Fruit fly (Drosophila melanogaster) whole organism, embryonic: ENCODE measurements around the gene Pka-C2.

ENCODE experiments used
- B-H2 ChIP-seq: fragments of 200-800 bp; sonication (Bioruptor generic); optimal IDR thresholded peaks from 2 replicates; lab custom pipeline; 2018; ENCODE audit warnings: missing biosample characterization, mild to moderate bottlenecking, missing genetic modification characterization
- Blimp-1 ChIP-seq: fragments of 200-800 bp; sonication (Bioruptor generic); optimal IDR thresholded peaks from 3 replicates; lab custom pipeline; 2018; ENCODE audit warnings: missing biosample characterization, missing genetic modification characterization, mild to moderate bottlenecking, moderate library complexity, missing genetic modification reagents
- CG10209 ChIP-seq: fragments of 200-800 bp; sonication (Bioruptor generic); optimal IDR thresholded peaks from 3 replicates; lab custom pipeline; 2017; ENCODE audit warnings: missing biosample characterization, mild to moderate bottlenecking, missing genetic modification characterization, missing genetic modification reagents
- CG10462 ChIP-seq: fragments of 200-800 bp; sonication (Bioruptor generic); optimal IDR thresholded peaks from 2 replicates; lab custom pipeline; 2016; ENCODE audit warnings: missing biosample characterization, missing genetic modification characterization
- CG11504 ChIP-seq: fragments of 200-800 bp; sonication (Bioruptor generic); optimal IDR thresholded peaks from 3 replicates; lab custom pipeline; 2019; ENCODE audit warnings: missing biosample characterization, mild to moderate bottlenecking, missing genetic modification characterization, moderate library complexity
- CG11560 ChIP-seq: fragments of 200-800 bp; sonication (Bioruptor generic); IDR thresholded peaks from 3 replicates; pipeline ENCODE4 v1.3.6; 2022; ENCODE audit warnings: missing biosample characterization, missing genetic modification characterization
- CG13894 ChIP-seq: fragments of 200-800 bp; sonication (Bioruptor generic); optimal IDR thresholded peaks from 3 replicates; lab custom pipeline; 2018; ENCODE audit warnings: missing biosample characterization, mild to moderate bottlenecking, missing genetic modification characterization, moderate library complexity
- CG1792 ChIP-seq: fragments of 200-800 bp; sonication (Bioruptor generic); optimal IDR thresholded peaks from 2 replicates; lab custom pipeline; 2016; ENCODE audit warnings: missing biosample characterization, missing genetic modification characterization
- CG2678 ChIP-seq: fragments of 200-800 bp; sonication (Bioruptor generic); optimal IDR thresholded peaks from 3 replicates; lab custom pipeline; 2019; ENCODE audit warnings: missing biosample characterization, mild to moderate bottlenecking, missing genetic modification characterization, moderate library complexity
- CG30020 ChIP-seq: fragments of 200-800 bp; optimal IDR thresholded peaks from 2 replicates; lab custom pipeline; 2019; ENCODE audit warnings: missing biosample characterization, mild to moderate bottlenecking, missing genetic modification characterization, moderate library complexity
- CG30431 ChIP-seq: fragments of 200-800 bp; sonication (Bioruptor generic); optimal IDR thresholded peaks from 2 replicates; lab custom pipeline; 2017; ENCODE audit warnings: missing biosample characterization, missing genetic modification characterization
- CG32772 ChIP-seq: fragments of 200-800 bp; sonication (Bioruptor generic); IDR thresholded peaks from 2 replicates; pipeline ENCODE4 v1.3.6; 2022; ENCODE audit warnings: missing biosample characterization, missing genetic modification characterization
- CG34422 ChIP-seq: fragments of 200-800 bp; sonication (Bioruptor generic); IDR thresholded peaks from 3 replicates; pipeline ENCODE4 v1.3.6; 2022; ENCODE audit warnings: missing biosample characterization, missing genetic modification characterization
- CG6683 ChIP-seq: fragments of 200-800 bp; sonication (Bioruptor generic); optimal IDR thresholded peaks from 2 replicates; lab custom pipeline; 2017; ENCODE audit warnings: missing biosample characterization, mild to moderate bottlenecking, missing genetic modification characterization, missing genetic modification reagents
- CG7357 ChIP-seq: fragments of 200-800 bp; sonication (Bioruptor generic); IDR thresholded peaks from 3 replicates; pipeline ENCODE4 v1.3.6; 2022; ENCODE audit warnings: missing biosample characterization, missing genetic modification characterization
- CG9215 ChIP-seq: fragments of 200-800 bp; sonication (Bioruptor generic); IDR thresholded peaks from 2 replicates; pipeline ENCODE4 v1.3.6; 2022; ENCODE audit warnings: missing biosample characterization, missing genetic modification characterization
- CG9727 ChIP-seq: fragments of 200-800 bp; sonication (Bioruptor generic); optimal IDR thresholded peaks from 3 replicates; lab custom pipeline; 2017; ENCODE audit warnings: missing biosample characterization, mild to moderate bottlenecking, missing genetic modification characterization
- CG9797 ChIP-seq: fragments of 200-800 bp; sonication (Bioruptor generic); optimal IDR thresholded peaks from 3 replicates; lab custom pipeline; 2018; ENCODE audit warnings: missing biosample characterization, mild to moderate bottlenecking, missing genetic modification characterization
- Ets65A ChIP-seq: fragments of 200-800 bp; sonication (Bioruptor generic); peaks from one replicate; lab custom pipeline; 2016; ENCODE audit warnings: missing biosample characterization, missing genetic modification characterization
- H2.0 ChIP-seq: fragments of 200-800 bp; sonication (Bioruptor generic); IDR thresholded peaks from 2 replicates; pipeline ENCODE4 v1.3.6; 2022; ENCODE audit warnings: missing biosample characterization, missing genetic modification characterization
- HHEX ChIP-seq: fragments of 200-800 bp; sonication (Bioruptor generic); optimal IDR thresholded peaks from 3 replicates; lab custom pipeline; 2017; ENCODE audit warnings: missing biosample characterization, mild to moderate bottlenecking, missing genetic modification characterization, missing genetic modification reagents
- HmgD ChIP-seq: fragments of 200-800 bp; sonication (Bioruptor generic); optimal IDR thresholded peaks from 3 replicates; lab custom pipeline; 2016; ENCODE audit warnings: missing biosample characterization, missing genetic modification characterization
- Hr39 ChIP-seq: fragments of >200 bp; optimal IDR thresholded peaks from 2 replicates; lab custom pipeline; 2017
- Mes4 ChIP-seq: fragments of 200-800 bp; sonication (Bioruptor generic); optimal IDR thresholded peaks from 2 replicates; lab custom pipeline; 2016; ENCODE audit warnings: missing biosample characterization, missing genetic modification characterization
- NK7.1 ChIP-seq: fragments of 200-800 bp; sonication (Bioruptor generic); optimal IDR thresholded peaks from 3 replicates; lab custom pipeline; 2016; ENCODE audit warnings: missing biosample characterization, missing genetic modification characterization
- Ptx1 ChIP-seq: fragments of 200-800 bp; sonication (Bioruptor generic); IDR thresholded peaks from 2 replicates; pipeline ENCODE4 v1.3.6; 2022; ENCODE audit warnings: missing biosample characterization, missing genetic modification characterization
- Side ChIP-seq: fragments of 200-800 bp; sonication (Bioruptor generic); optimal IDR thresholded peaks from 2 replicates; lab custom pipeline; 2016; ENCODE audit warnings: missing biosample characterization, missing genetic modification characterization
- Sox100B ChIP-seq: fragments of 200-800 bp; sonication (Bioruptor generic); optimal IDR thresholded peaks from 3 replicates; lab custom pipeline; 2018; ENCODE audit warnings: missing biosample characterization, mild to moderate bottlenecking, missing genetic modification characterization
- TFAM ChIP-seq: fragments of 200-800 bp; sonication (Bioruptor generic); optimal IDR thresholded peaks from 2 replicates; lab custom pipeline; 2017; ENCODE audit warnings: missing biosample characterization, missing genetic modification characterization, inconsistent platforms
- dmrt99B ChIP-seq: fragments of 200-800 bp; sonication (Bioruptor generic); optimal IDR thresholded peaks from 2 replicates; lab custom pipeline; 2018; ENCODE audit warnings: missing biosample characterization, mild to moderate bottlenecking, missing genetic modification characterization, moderate library complexity
- dysf ChIP-seq: fragments of 200-800 bp; sonication (Bioruptor generic); IDR thresholded peaks from 3 replicates; pipeline ENCODE4 v1.3.6; 2022; ENCODE audit warnings: missing biosample characterization, missing genetic modification characterization
- ken ChIP-seq: fragments of 200-800 bp; sonication (Bioruptor generic); IDR thresholded peaks from 3 replicates; pipeline ENCODE4 v1.3.6; 2022; ENCODE audit warnings: missing biosample characterization, missing genetic modification characterization
- lola ChIP-seq, 3 experiments: fragments of >200 bp in 2 of 3; fragments of 200-800 bp in 1 of 3; sonication (Bioruptor generic) in 1 of 3; optimal IDR thresholded peaks; 2 replicates each; lab custom pipeline; 2017 to 2019; ENCODE audit warnings: missing biosample characterization in 3 of 3, missing genetic modification characterization in 3 of 3, mild to moderate bottlenecking in 1 of 3, moderate library complexity in 1 of 3
- row ChIP-seq: fragments of 200-800 bp; sonication (Bioruptor generic); IDR thresholded peaks from 3 replicates; pipeline ENCODE4 v1.3.6; 2022; ENCODE audit warnings: missing biosample characterization, missing genetic modification characterization
- tin ChIP-seq: fragments of 200-800 bp; sonication (Bioruptor generic); optimal IDR thresholded peaks from 3 replicates; lab custom pipeline; 2016; ENCODE audit warnings: missing biosample characterization, missing genetic modification characterization
- twi ChIP-seq: fragments of 200-800 bp; optimal IDR thresholded peaks from 2 replicates; lab custom pipeline; 2019; ENCODE audit warnings: missing biosample characterization, mild to moderate bottlenecking, missing genetic modification characterization, moderate library complexity
- vfl ChIP-seq: fragments of 200-800 bp; sonication (Bioruptor generic); optimal IDR thresholded peaks from 2 replicates; lab custom pipeline; 2016; ENCODE audit warnings: missing biosample characterization, missing genetic modification characterization

Gene Pka-C2

dm6 chr3R:30729013-30729412 is 32.1 kb upstream of the Pka-C2 start (continued):
- TF ChIP-seq Side (GFP tag; lab: Kevin White, UChicago) (no peak), H2.0 (no peak), Mes4 (GFP tag; lab: Kevin White, UChicago) (no peak), vfl (GFP tag; lab: Kevin White, UChicago) (no peak), CG30020 (tag; lab: Kevin White, UChicago) (no peak), CG7357 (no peak), CG10462 (GFP tag; lab: Kevin White, UChicago) (no peak), CG34422 (no peak), CG13894 (tag; lab: Kevin White, UChicago) (no peak), Ets65A (GFP tag; lab: Kevin White, UChicago) (no peak), CG1792 (GFP tag; lab: Kevin White, UChicago) (no peak), TFAM (GFP tag; lab: Kevin White, UChicago) (no peak), CG30431 (GFP tag; lab: Kevin White, UChicago) (no peak), tin (GFP tag; lab: Kevin White, UChicago) (no peak), Sox100B (no peak), Hr39 (no peak), NK7.1 (no peak), HHEX (GFP tag; lab: Kevin White, UChicago) (no peak), HmgD (GFP tag; lab: Kevin White, UChicago) (no peak), CG9215 (no peak), lola (GFP tag; optimal IDR thresholded peaks at IDR 0.05; lab: Kevin White, UChicago) (no peak)

DNA sequence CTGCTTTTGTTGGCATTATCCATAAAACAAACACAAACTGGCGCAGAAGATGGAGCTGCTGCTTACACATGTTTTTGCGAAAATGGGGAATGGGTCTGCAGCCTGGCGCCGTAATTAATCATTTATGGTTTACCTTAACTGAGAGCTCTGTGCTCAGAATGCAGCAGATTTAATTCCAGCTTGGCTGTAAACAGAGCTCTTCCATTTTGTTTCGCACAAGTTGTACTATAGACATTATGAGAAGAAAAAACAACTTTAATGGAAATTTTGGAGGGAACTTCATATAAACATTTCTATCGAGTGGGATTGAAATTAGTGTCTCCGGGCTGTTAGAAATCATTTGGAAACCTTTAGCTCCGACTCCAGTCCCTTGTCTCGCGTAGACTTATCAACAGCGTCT is 28.8 kb upstream of the Pka-C2 start, which contains the start of gene eIF4H2:
eIF4H2 (plus strand) TSS at position 301 of the 400 bp plus-strand sequence.
- TF ChIP-seq twi (tag; lab: Kevin White, UChicago) (no peak), CG11560 (tag; lab: Robert Waterston, UW) (no peak), dysf (GFP tag; lab: Robert Waterston, UW) (no peak), B-H2 (GFP tag; lab: Kevin White, UChicago) (no peak), CG9797 (no peak)

- peak; percentile 57 for TF ChIP-seq Ets65A (GFP tag; lab: Kevin White, UChicago)
- TF ChIP-seq CG32772 (GFP tag; lab: Robert Waterston, UW), result 0 out of 2 replicates have a peak, but pooled peaks have one; percentile 14
- peak; percentile 25 for TF ChIP-seq CG11504 (tag; lab: Kevin White, UChicago)
- TF ChIP-seq ken (GFP tag; lab: Robert Waterston, UW), result no peak
- no peak for TF ChIP-seq CG6683 (GFP tag; lab: Kevin White, UChicago)
- TF ChIP-seq Blimp-1 (GFP tag; lab: Kevin White, UChicago), result peak; percentile 1
- TF ChIP-seq row, result peak; percentile 33; the same call in 1 of the 3 replicates
- TF ChIP-seq CG10209, result no peak
- peak; percentile 9 for TF ChIP-seq dmrt99B (tag; lab: Kevin White, UChicago)
- 0 out of 2 replicates have a peak, but pooled peaks have one; percentile 8 for TF ChIP-seq H2.0
- TF ChIP-seq Ptx1, result peak; percentile 21; the same call in 1 of the 2 replicates
- TF ChIP-seq CG2678 (tag; lab: Kevin White, UChicago), result peak; percentile 15
- 0 out of 3 replicates have a peak, but pooled peaks have one; percentile 36 for TF ChIP-seq dysf (GFP tag; lab: Robert Waterston, UW)
- TF ChIP-seq CG9727 (GFP tag; lab: Kevin White, UChicago), result no peak
- TF ChIP-seq, all 482 proteins: peak for 10
Measured at dm6 chr3R:30722374-30722773, 25.4 kb upstream of the Pka-C2 start.
